Fruit fly (Drosophila melanogaster): Measurements from ENCODE around the gene CG3106.
A peak's percentile ranks its signal among the peaks of the same experiment; 100 is the strongest.

The CG3106 gene

dm6 chrX:9653986-9654688, 8.6 kb downstream of the CG3106 start (continued):
- TF ChIP-seq esn (GFP tag; optimal IDR thresholded peaks at IDR 0.05) (no peak), CG3032 (tag; optimal IDR thresholded peaks at IDR 0.05) (peak; percentile 39), CG31627 (GFP tag; optimal IDR thresholded peaks at IDR 0.05) (no peak), salr (GFP tag; optimal IDR thresholded peaks at IDR 0.05) (peak in 1 of 2 experiments; percentile 23), CG6854 (GFP tag; optimal IDR thresholded peaks at IDR 0.05) (no peak), Eip93F (GFP tag; optimal IDR thresholded peaks at IDR 0.05) (no peak), vri (GFP tag; optimal IDR thresholded peaks at IDR 0.05) (no peak), Sox14 (GFP tag; optimal IDR thresholded peaks at IDR 0.05) (peak; percentile 18), Ets21C (GFP tag; optimal IDR thresholded peaks at IDR 0.05) (no peak), ss (GFP tag; optimal IDR thresholded peaks at IDR 0.05) (peak in 1 of 2 experiments; percentile 7), pdm3 (GFP tag; optimal IDR thresholded peaks at IDR 0.05) (peak; percentile 28), svp (GFP tag) (no peak), CG9139 (GFP tag; optimal IDR thresholded peaks at IDR 0.05) (no peak), acj6 (GFP tag; optimal IDR thresholded peaks at IDR 0.05) (peak; percentile 21), CG11902 (GFP tag; optimal IDR thresholded peaks at IDR 0.05) (no peak), dsx (GFP tag; optimal IDR thresholded peaks at IDR 0.05; ENCODE audit: poor library complexity, severe bottlenecking) (peak; percentile 19), CG32006 (GFP tag; optimal IDR thresholded peaks at IDR 0.05) (peak; percentile 71), spab (GFP tag; optimal IDR thresholded peaks at IDR 0.05) (no peak), fd59A (GFP tag; optimal IDR thresholded peaks at IDR 0.05) (no peak), Hr4 (GFP tag; optimal IDR thresholded peaks at IDR 0.05) (peak; percentile 20), Sox102F (GFP tag; optimal IDR thresholded peaks at IDR 0.05) (no peak), Sox15 (GFP tag; optimal IDR thresholded peaks at IDR 0.05) (no peak), CG16779 (tag; optimal IDR thresholded peaks at IDR 0.05) (no peak), cyc (GFP tag; optimal IDR thresholded peaks at IDR 0.05) (no peak), Met (GFP tag; optimal IDR thresholded peaks at IDR 0.05) (no peak)

dm6 chrX:9653242-9653641, 9.5 kb downstream of the CG3106 start:
- TF ChIP-seq CG11762 (GFP tag; optimal IDR thresholded peaks at IDR 0.05; ENCODE audit: insufficient read depth) = no peak
- peak; percentile 6 for TF ChIP-seq CG3919 (GFP tag; optimal IDR thresholded peaks at IDR 0.05)
- TF ChIP-seq CG4318 (GFP tag; optimal IDR thresholded peaks at IDR 0.05) = peak; percentile 36
- peak; percentile 8 for TF ChIP-seq OdsH (GFP tag; optimal IDR thresholded peaks at IDR 0.05)
- peak; percentile 48; the same call in 1 of the 2 replicates for TF ChIP-seq CG15336 (GFP tag; IDR thresholded peaks at IDR 0.05)
- peak; percentile 66 for TF ChIP-seq Hr4 (GFP tag; optimal IDR thresholded peaks at IDR 0.05)
- TF ChIP-seq salr (GFP tag; optimal IDR thresholded peaks at IDR 0.05) = no peak
- TF ChIP-seq pdm3 (GFP tag; optimal IDR thresholded peaks at IDR 0.05) = peak; percentile 13
- no peak for TF ChIP-seq cyc (GFP tag; optimal IDR thresholded peaks at IDR 0.05)
- peak; percentile 47; the same call in 2 of the 3 replicates for TF ChIP-seq CG8119 (GFP tag; IDR thresholded peaks at IDR 0.05)
- peak; percentile 25 for TF ChIP-seq CG10631 (GFP tag; optimal IDR thresholded peaks at IDR 0.05)
- TF ChIP-seq eg (GFP tag; IDR thresholded peaks at IDR 0.05) = peak; percentile 45; the same call in 1 of the 3 replicates
- peak; percentile 30 for TF ChIP-seq achi (GFP tag; optimal IDR thresholded peaks at IDR 0.05)
- TF ChIP-seq CG6163 (GFP tag; IDR thresholded peaks at IDR 0.05) = peak; percentile 44; the same call in 1 of the 3 replicates
- peak; percentile 53 for TF ChIP-seq CG32006 (GFP tag; optimal IDR thresholded peaks at IDR 0.05)

- TF ChIP-seq svp (GFP tag) (peak; percentile 76), ss (GFP tag; optimal IDR thresholded peaks at IDR 0.05) (peak in 1 of 2 experiments; percentile 53), Eip78C (GFP tag) (peak; percentile 71), CG1621 (tag; optimal IDR thresholded peaks at IDR 0.05) (peak; percentile 32), fd59A (GFP tag; optimal IDR thresholded peaks at IDR 0.05) (peak; percentile 40), net (GFP tag; optimal IDR thresholded peaks at IDR 0.05) (peak; percentile 41), CG32006 (GFP tag; optimal IDR thresholded peaks at IDR 0.05) (peak; percentile 58), CG7368 (GFP tag; optimal IDR thresholded peaks at IDR 0.05) (no peak), CG6792 (GFP tag; optimal IDR thresholded peaks at IDR 0.05) (peak; percentile 21), fkh (GFP tag; optimal IDR thresholded peaks at IDR 0.05) (no peak), CG6854 (GFP tag; optimal IDR thresholded peaks at IDR 0.05) (no peak), vri (GFP tag; optimal IDR thresholded peaks at IDR 0.05) (no peak), achi (GFP tag; optimal IDR thresholded peaks at IDR 0.05) (peak; percentile 23), Met (GFP tag; optimal IDR thresholded peaks at IDR 0.05) (peak; percentile 16), CG6808 (GFP tag; optimal IDR thresholded peaks at IDR 0.05) (peak; percentile 52), CG6276 (GFP tag; optimal IDR thresholded peaks at IDR 0.05) (peak; percentile 29), CG10631 (GFP tag; optimal IDR thresholded peaks at IDR 0.05) (no peak), Ets96B (tag; optimal IDR thresholded peaks at IDR 0.05) (peak; percentile 33), dsx (GFP tag; optimal IDR thresholded peaks at IDR 0.05; ENCODE audit: poor library complexity, severe bottlenecking) (peak; percentile 38), lz (GFP tag; optimal IDR thresholded peaks at IDR 0.05) (peak; percentile 2), topi (GFP tag; optimal IDR thresholded peaks at IDR 0.05) (peak; percentile 1), esn (GFP tag; optimal IDR thresholded peaks at IDR 0.05) (peak; percentile 25), pdm3 (GFP tag; optimal IDR thresholded peaks at IDR 0.05) (peak; percentile 44)
These were observed 10.7 kb downstream of the CG3106 start for dm6 chrX:9652006-9652405.
